Worm (Caenorhabditis elegans): ENCODE measurements around the gene nhx-6.
A peak's percentile ranks its signal among the peaks of the same experiment; 100 is the strongest.
"Not testable (repeated sequence)": the region's sequence is repeated elsewhere in the genome, so short reads cannot be mapped to it uniquely, and the experiment has no call there.

nhx-6 gene

DNA sequence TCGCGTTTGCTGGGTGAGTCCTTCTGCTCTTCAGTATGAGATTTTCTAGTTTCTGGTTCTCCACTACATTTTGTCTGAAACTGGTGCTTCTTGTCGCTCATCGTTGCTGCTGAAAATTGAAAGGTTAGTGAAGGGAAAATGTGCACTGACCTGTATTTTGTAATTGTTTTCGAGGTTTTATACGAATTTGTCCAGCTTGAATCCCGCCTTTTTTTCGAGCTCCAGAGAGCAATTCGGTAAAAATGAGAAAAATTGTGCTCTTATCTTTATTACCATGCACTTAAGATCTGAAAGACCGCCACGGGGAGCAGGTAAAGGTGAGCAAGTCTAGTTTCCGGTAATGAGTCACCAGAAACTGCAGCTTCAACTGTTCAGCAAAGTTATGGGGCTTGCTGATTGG, 42.8 kb upstream of the nhx-6 start, which contains the start of gene C08E3.15:
Gene C08E3.15, minus strand, starts transcription at position 101 of the 400 bp plus-strand sequence.
- not testable (repeated sequence) for TF ChIP-seq nhr-179 (tag; optimal IDR thresholded peaks at IDR 0.05); pbrm-1 (GFP tag; IDR thresholded peaks at IDR 0.05); dpl-1 (GFP tag; optimal IDR thresholded peaks at IDR 0.05)

DNA sequence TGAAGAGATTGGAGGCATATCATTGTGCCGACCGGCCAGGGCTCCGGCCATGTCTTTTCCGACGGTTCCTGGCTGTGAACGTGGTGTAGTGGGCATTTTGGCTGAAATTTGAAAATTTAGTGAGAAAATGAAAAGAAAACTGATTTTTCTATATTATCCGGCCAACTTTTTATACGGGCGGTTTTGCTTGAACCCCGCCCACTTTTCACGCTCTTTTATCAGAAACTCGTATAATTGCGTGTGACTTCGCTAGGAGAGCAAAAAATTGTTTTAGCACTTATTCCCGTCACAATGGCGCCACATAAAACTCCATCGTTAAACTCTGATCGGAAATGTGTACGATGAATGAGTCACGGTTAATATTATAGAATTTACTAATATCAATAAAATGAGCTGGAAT, 38.4 kb upstream of the nhx-6 start, which contains the start of gene C08E3.13:
Gene C08E3.13, minus strand, starts transcription at position 101 of the 400 bp plus-strand sequence.
- not testable (repeated sequence) for TF ChIP-seq F57A8.1 (GFP tag; optimal IDR thresholded peaks at IDR 0.05); B0019.2 (GFP tag; conservative IDR thresholded peaks at IDR 0.05); F22D6.2 (tag; optimal IDR thresholded peaks at IDR 0.05)

DNA sequence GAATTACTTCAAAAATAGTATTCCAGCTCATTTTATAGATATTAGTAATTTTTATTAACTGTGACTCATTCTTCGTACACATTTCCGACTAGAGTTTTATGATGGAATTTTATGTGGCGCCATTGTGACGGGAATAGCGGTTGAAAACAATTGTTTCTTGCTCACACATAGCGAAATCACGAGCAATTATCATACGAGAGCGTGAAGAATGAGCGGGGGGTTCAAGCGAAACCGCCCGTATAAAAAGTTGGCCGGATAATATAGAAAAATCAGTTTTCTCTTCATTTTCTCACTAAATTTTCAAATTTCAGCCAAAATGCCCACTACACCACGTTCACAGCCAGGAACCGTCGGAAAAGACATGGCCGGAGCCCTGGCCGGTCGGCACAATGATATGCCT, 37.1 kb upstream of the nhx-6 start, which contains the start of gene C08E3.1:
Gene C08E3.1, plus strand, starts transcription at position 301 of the 400 bp plus-strand sequence.
- TF ChIP-seq B0261.1 (tag; optimal IDR thresholded peaks at IDR 0.05); ztf-26 (tag; optimal IDR thresholded peaks at IDR 0.05); lsl-1 (GFP tag; optimal IDR thresholded peaks at IDR 0.05): not testable (repeated sequence)

DNA sequence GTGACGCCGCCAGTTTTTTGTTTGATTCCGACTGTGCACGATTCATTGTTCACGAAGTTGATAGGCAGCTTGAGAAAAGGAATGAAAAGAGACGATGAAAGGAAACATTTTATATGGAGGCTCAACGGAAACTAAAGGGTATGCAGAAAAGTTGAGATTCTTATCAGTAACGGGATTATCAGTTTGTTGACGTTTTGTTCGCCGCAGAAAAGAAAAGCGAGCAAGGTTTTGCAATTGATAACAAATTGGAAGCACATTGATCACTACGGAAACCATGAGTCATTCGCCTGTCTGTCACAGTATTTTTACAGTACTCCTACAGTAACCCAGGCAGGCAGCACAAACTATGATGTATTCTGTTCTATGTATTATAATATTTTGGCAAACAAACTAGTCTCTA, 34.7 kb upstream of the nhx-6 start:
- TF ChIP-seq lin-40 (tag; optimal IDR thresholded peaks at IDR 0.05), result no peak
- TF ChIP-seq nhr-80 (tag; optimal IDR thresholded peaks at IDR 0.05), result peak; percentile 9
- TF ChIP-seq rec-8 (tag; optimal IDR thresholded peaks at IDR 0.05), result no peak
- no peak for TF ChIP-seq ccch-3 (GFP tag; optimal IDR thresholded peaks at IDR 0.05)

DNA sequence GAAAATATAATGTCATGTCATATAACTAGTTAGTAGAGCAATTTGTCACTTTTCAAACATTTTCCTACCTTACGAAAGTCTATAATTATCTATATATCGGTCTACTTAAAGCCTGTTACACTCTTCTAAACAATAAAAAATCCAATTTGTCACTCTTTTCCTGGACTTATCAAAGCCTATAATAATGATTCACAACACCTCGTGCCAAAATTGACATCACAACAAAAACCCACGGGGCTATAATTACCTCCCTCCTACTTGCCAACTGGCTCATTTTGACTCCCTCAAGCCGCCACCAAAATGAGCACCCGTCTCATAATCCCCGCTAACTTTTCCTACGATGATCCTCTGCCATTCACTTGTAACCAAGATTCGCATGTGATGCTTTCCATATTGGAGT, 34.2 kb upstream of the nhx-6 start, which contains the start of gene srg-20:
Gene srg-20, plus strand, starts transcription at position 301 of the 400 bp plus-strand sequence.
- not testable (repeated sequence) for TF ChIP-seq F55B11.4 (tag; optimal IDR thresholded peaks at IDR 0.05; ENCODE audit: borderline replicate concordance, insufficient read depth); lsy-27 (tag; optimal IDR thresholded peaks at IDR 0.05; ENCODE audit: borderline replicate concordance, insufficient read depth); zim-3 (tag; optimal IDR thresholded peaks at IDR 0.05)

DNA sequence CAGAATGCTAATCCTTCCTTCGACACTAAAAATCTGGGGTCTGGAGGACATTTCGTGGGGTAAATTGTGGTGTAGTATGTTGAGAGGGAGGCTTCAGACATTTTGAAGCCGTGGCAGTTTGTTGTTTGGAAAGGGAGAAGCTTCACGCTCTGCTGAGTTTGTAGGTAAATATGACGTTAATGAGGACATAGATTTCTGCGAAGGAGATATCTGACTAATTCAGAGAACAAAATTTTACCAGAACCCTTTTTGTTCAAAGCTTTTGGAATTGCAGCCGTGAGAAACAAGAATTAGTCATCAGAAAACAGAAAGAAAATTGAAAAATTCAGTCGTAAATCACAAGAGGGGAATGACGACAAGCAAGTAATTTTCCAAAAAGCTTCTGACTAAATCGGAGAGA, 30.1 kb upstream of the nhx-6 start, which contains the start of gene srh-72:
Gene srh-72, minus strand, starts transcription at position 101 of the 400 bp plus-strand sequence.
- TF ChIP-seq hrde-1 (tag; optimal IDR thresholded peaks at IDR 0.05; ENCODE audit: borderline replicate concordance) (no peak), F57C9.4 (tag; optimal IDR thresholded peaks at IDR 0.05) (no peak), fkh-3 (tag; optimal IDR thresholded peaks at IDR 0.05) (no peak), bed-1 (GFP tag; IDR thresholded peaks at IDR 0.05) (no peak), K12H6.12 (tag; optimal IDR thresholded peaks at IDR 0.05) (no peak), ztf-18 (tag; optimal IDR thresholded peaks at IDR 0.05) (no peak), F10E7.11 (tag; optimal IDR thresholded peaks at IDR 0.05) (no peak), B0336.3 (GFP tag; IDR thresholded peaks at IDR 0.05) (no peak), snpc-3.4 (tag; optimal IDR thresholded peaks at IDR 0.05) (no peak), rcor-1 (GFP tag; IDR thresholded peaks at IDR 0.05) (no peak), ccch-3 (GFP tag; optimal IDR thresholded peaks at IDR 0.05) (no peak), aptf-2 (GFP tag; conservative IDR thresholded peaks at IDR 0.05) (no peak), let-607 (tag; optimal IDR thresholded peaks at IDR 0.05) (no peak), attf-3 (GFP tag; conservative IDR thresholded peaks at IDR 0.05) (no peak), F37B4.10 (GFP tag; IDR thresholded peaks at IDR 0.05) (no peak), ceh-79 (tag; optimal IDR thresholded peaks at IDR 0.05) (no peak), athp-1 (tag; optimal IDR thresholded peaks at IDR 0.05) (no peak)
